Fruit fly (Drosophila melanogaster) whole organism, wandering third instar larva: ENCODE measurements around the gene EMC3.

ENCODE experiments used
- CG32264 ChIP-seq: fragments of 200-800 bp; sonication (Bioruptor generic); optimal IDR thresholded peaks from 2 replicates; lab custom pipeline; 2016; ENCODE audit warnings: missing biosample characterization, missing genetic modification characterization
- CG9705 ChIP-seq: fragments of 200-800 bp; sonication (Bioruptor generic); optimal IDR thresholded peaks from 2 replicates; lab custom pipeline; 2018; ENCODE audit warnings: missing biosample characterization, mild to moderate bottlenecking, missing genetic modification characterization
- CrebA ChIP-seq: fragments of 200-800 bp; sonication (Bioruptor generic); optimal IDR thresholded peaks from 2 replicates; lab custom pipeline; 2016; ENCODE audit warnings: missing biosample characterization, mild to moderate bottlenecking, missing genetic modification characterization, borderline replicate concordance
- Dfd ChIP-seq: fragments of >200 bp; optimal IDR thresholded peaks from 2 replicates; lab custom pipeline; 2017; ENCODE audit warnings: missing biosample characterization, missing genetic modification characterization
- GATAd ChIP-seq: sonication (Bioruptor generic); optimal IDR thresholded peaks from 2 replicates; lab custom pipeline; 2016; ENCODE audit warnings: missing biosample characterization, missing genetic modification characterization
- HLH106 ChIP-seq: fragments of 200-800 bp; optimal IDR thresholded peaks from 3 replicates; lab custom pipeline; 2019; ENCODE audit warnings: missing biosample characterization, mild to moderate bottlenecking, missing genetic modification characterization, moderate library complexity
- Hnf4 ChIP-seq: fragments of 200-800 bp; sonication (Bioruptor generic); optimal IDR thresholded peaks from 2 replicates; lab custom pipeline; 2016; ENCODE audit warnings: missing biosample characterization, mild to moderate bottlenecking, missing genetic modification characterization
- Hr78 ChIP-seq: fragments of >200 bp; optimal IDR thresholded peaks from 2 replicates; lab custom pipeline; 2017; ENCODE audit warnings: missing biosample characterization, missing genetic modification characterization
- Hr83 ChIP-seq: fragments of 200-300 bp; sonication (Bioruptor generic); optimal IDR thresholded peaks from 2 replicates; lab custom pipeline; 2016; ENCODE audit warnings: missing biosample characterization, mild to moderate bottlenecking, missing genetic modification characterization, moderate library complexity; ENCODE audit not compliant: poor library complexity, severe bottlenecking
- Jra ChIP-seq: sonication (Bioruptor generic); optimal IDR thresholded peaks from 2 replicates; lab custom pipeline; 2016; ENCODE audit warnings: missing biosample characterization, missing genetic modification characterization
- Mio ChIP-seq: sonication (Bioruptor generic); optimal IDR thresholded peaks from 2 replicates; lab custom pipeline; 2016; ENCODE audit warnings: missing biosample characterization, missing genetic modification characterization
- Myc ChIP-seq: fragments of >200 bp; optimal IDR thresholded peaks from 2 replicates; lab custom pipeline; 2017
- N ChIP-seq: fragments of >200 bp; optimal IDR thresholded peaks from 2 replicates; lab custom pipeline; 2018; ENCODE audit warnings: missing biosample characterization, missing external identifiers, missing genetic modification characterization
- OdsH ChIP-seq: fragments of 200-800 bp; sonication (Bioruptor generic); optimal IDR thresholded peaks from 2 replicates; lab custom pipeline; 2016; ENCODE audit warnings: missing biosample characterization, mild to moderate bottlenecking, missing genetic modification characterization
- Rel ChIP-seq, 2 experiments: fragments of 200-800 bp; sonication (Bioruptor generic) in 1 of 2; optimal IDR thresholded peaks; 2 replicates in 1 of 2; 3 replicates in 1 of 2; lab custom pipeline; 2016 to 2019; ENCODE audit warnings: mild to moderate bottlenecking in 2 of 2, missing biosample characterization in 2 of 2, missing genetic modification characterization in 2 of 2, moderate library complexity in 1 of 2
- Vsx2 ChIP-seq: fragments of 200-300, 225-300 bp; sonication (Bioruptor generic); optimal IDR thresholded peaks from 2 replicates; lab custom pipeline; 2018; ENCODE audit warnings: missing biosample characterization, missing genetic modification characterization; ENCODE audit not compliant: partially characterized antibody
- br ChIP-seq: fragments of 200-800 bp; sonication (Bioruptor generic); optimal IDR thresholded peaks from 2 replicates; lab custom pipeline; 2016; ENCODE audit warnings: missing biosample characterization, missing genetic modification characterization
- brk ChIP-seq: fragments of 200-800 bp; sonication (Bioruptor generic); optimal IDR thresholded peaks from 2 replicates; lab custom pipeline; 2016; ENCODE audit warnings: missing biosample characterization, mild to moderate bottlenecking, missing genetic modification characterization
- dl ChIP-seq, 2 experiments: fragments of 175-275, 200-275 bp in 1 of 2; fragments of 200-275 bp in 1 of 2; sonication (Bioruptor generic); optimal IDR thresholded peaks; lab custom pipeline; 2018; ENCODE audit warnings: mild to moderate bottlenecking in 2 of 2, missing biosample characterization in 2 of 2, missing genetic modification characterization in 2 of 2, moderate library complexity in 2 of 2; ENCODE audit not compliant: partially characterized antibody in 2 of 2, insufficient read depth in 1 of 2
- dsf ChIP-seq: sonication (Bioruptor generic); optimal IDR thresholded peaks from 2 replicates; lab custom pipeline; 2016; ENCODE audit warnings: missing biosample characterization, missing genetic modification characterization, borderline replicate concordance
- ey ChIP-seq: fragments of 200-800 bp; sonication (Bioruptor generic); optimal IDR thresholded peaks from 2 replicates; lab custom pipeline; 2016; ENCODE audit warnings: missing biosample characterization, missing genetic modification characterization
- foxo ChIP-seq, 2 experiments: fragments of 200-800 bp; sonication (Bioruptor generic); optimal IDR thresholded peaks; 2 replicates in 1 of 2; 3 replicates in 1 of 2; lab custom pipeline; 2016 to 2017; ENCODE audit warnings: missing biosample characterization in 2 of 2, missing genetic modification characterization in 2 of 2
- fru ChIP-seq: fragments of 200-800 bp; sonication (Bioruptor generic); optimal IDR thresholded peaks from 3 replicates; lab custom pipeline; 2016; ENCODE audit warnings: missing biosample characterization, mild to moderate bottlenecking, missing genetic modification characterization
- h ChIP-seq: fragments of 200-800 bp; sonication (Bioruptor generic); optimal IDR thresholded peaks from 3 replicates; lab custom pipeline; 2016; ENCODE audit warnings: missing biosample characterization, mild to moderate bottlenecking, missing genetic modification characterization
- jim ChIP-seq: fragments of 175-275, 200-325 bp; sonication (Bioruptor generic); optimal IDR thresholded peaks from 2 replicates; lab custom pipeline; 2016; ENCODE audit warnings: missing biosample characterization, mild to moderate bottlenecking, missing genetic modification characterization
- lola ChIP-seq: fragments of >200 bp; optimal IDR thresholded peaks from 2 replicates; lab custom pipeline; 2017; ENCODE audit warnings: missing biosample characterization, missing genetic modification characterization
- pan ChIP-seq: fragments of >200 bp; optimal IDR thresholded peaks from 2 replicates; lab custom pipeline; 2017
- psq ChIP-seq: fragments of 200-800 bp; sonication (Bioruptor generic); optimal IDR thresholded peaks from 3 replicates; lab custom pipeline; 2017; ENCODE audit warnings: missing biosample characterization, mild to moderate bottlenecking, missing genetic modification characterization, moderate library complexity
- rgr ChIP-seq: fragments of 200-800 bp; sonication (Bioruptor generic); optimal IDR thresholded peaks from 3 replicates; lab custom pipeline; 2016; ENCODE audit warnings: missing biosample characterization, mild to moderate bottlenecking, missing genetic modification characterization
- sage ChIP-seq: fragments of 200-800 bp; sonication (Bioruptor generic); optimal IDR thresholded peaks from 2 replicates; lab custom pipeline; 2016; ENCODE audit warnings: missing biosample characterization, mild to moderate bottlenecking, missing genetic modification characterization
- sv ChIP-seq: fragments of 200-800 bp; sonication (Bioruptor generic); optimal IDR thresholded peaks from 3 replicates; lab custom pipeline; 2016; ENCODE audit warnings: missing biosample characterization, missing genetic modification characterization
- tai ChIP-seq: sonication (Bioruptor generic); optimal IDR thresholded peaks from 2 replicates; lab custom pipeline; 2016; ENCODE audit warnings: missing biosample characterization, missing genetic modification characterization

EMC3 gene

DNA sequence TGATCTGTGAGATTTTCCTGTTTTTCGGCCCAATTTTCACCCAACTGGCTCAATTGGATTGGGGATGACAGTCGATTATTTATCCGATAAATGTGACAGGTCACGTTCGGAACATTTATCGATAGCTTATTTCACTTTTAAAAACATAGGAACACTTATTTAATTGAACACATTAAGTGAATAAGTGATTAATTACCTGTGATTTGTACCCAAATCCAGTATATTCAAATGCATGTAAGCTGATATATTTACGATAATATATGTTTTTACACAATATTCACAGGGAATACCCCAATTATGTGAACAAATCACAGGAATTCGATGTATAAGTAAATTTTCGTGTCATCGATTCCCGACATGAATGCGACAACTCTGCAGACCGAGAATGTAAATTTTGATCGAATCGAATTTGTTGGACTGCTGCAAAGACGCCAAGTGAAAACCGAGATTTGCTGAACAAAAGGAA, at the start of gene EMC3, which contains the start of gene Dpy-30L1:
TSS of gene EMC3 (minus strand) at position 81 of the 466 bp plus-strand sequence.
TSS of gene Dpy-30L1 (plus strand) at position 311 of the 466 bp plus-strand sequence.
- peak; percentile 21 for TF ChIP-seq br (GFP tag; lab: Kevin White, UChicago)
- TF ChIP-seq psq (GFP tag; lab: Kevin White, UChicago), result peak; percentile 30
- TF ChIP-seq OdsH (GFP tag; lab: Kevin White, UChicago), result peak; percentile 37
- TF ChIP-seq Rel (GFP tag; optimal IDR thresholded peaks at IDR 0.05; lab: Kevin White, UChicago), result no peak
- TF ChIP-seq Rel (tag; optimal IDR thresholded peaks at IDR 0.05; lab: Kevin White, UChicago), result peak; percentile 75
- peak; percentile 55 for TF ChIP-seq ey (GFP tag; lab: Kevin White, UChicago)
- TF ChIP-seq brk (GFP tag; lab: Kevin White, UChicago), result no peak
- TF ChIP-seq GATAd (GFP tag; lab: Kevin White, UChicago), result peak; percentile 15
- peak; percentile 65 for TF ChIP-seq h (GFP tag; lab: Kevin White, UChicago)
- TF ChIP-seq Hr83, result no peak
- no peak for TF ChIP-seq dl (GFP tag; optimal IDR thresholded peaks at IDR 0.05; lab: Kevin White, UChicago; ENCODE audit: insufficient read depth in 1 of 2, partially characterized antibody in 2 of 2)
- TF ChIP-seq HLH106 (tag; lab: Kevin White, UChicago), result peak; percentile 58
- TF ChIP-seq tai (GFP tag; lab: Kevin White, UChicago), result no peak
- no peak for TF ChIP-seq Hr78
- peak; percentile 30 for TF ChIP-seq CG9705 (GFP tag; lab: Kevin White, UChicago)
- no peak for TF ChIP-seq Myc
- TF ChIP-seq fru, result peak; percentile 32
- TF ChIP-seq, all 38 proteins: peak for 10

DNA sequence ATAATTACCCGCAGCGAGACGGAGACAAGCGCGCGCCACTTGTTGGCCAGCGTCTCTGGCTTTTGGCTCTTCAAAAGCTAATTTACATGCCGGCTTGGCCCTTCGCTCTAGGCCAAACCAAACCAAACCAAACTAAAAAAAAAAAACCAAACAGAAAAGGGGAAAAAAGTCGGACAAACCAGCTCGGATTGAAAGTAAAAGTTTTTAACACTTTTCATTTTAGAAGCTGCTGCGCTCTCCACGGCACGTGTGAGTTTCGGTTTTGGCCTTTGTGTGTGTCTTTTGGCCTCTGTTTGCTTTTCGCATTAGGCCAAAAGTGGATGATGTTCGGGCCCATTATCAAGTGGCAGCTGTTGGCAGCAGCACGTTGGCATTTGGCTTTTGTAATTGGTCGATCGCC, 49.0 kb upstream of the EMC3 start:
- no peak for TF ChIP-seq pan
- TF ChIP-seq jim (GFP tag; lab: Kevin White, UChicago), result no peak
- no peak for TF ChIP-seq Hnf4 (GFP tag; lab: Kevin White, UChicago)
- no peak for TF ChIP-seq Jra (GFP tag; lab: Kevin White, UChicago)
- TF ChIP-seq GATAd (GFP tag; lab: Kevin White, UChicago), result no peak
- TF ChIP-seq ey (GFP tag; lab: Kevin White, UChicago), result no peak

DNA sequence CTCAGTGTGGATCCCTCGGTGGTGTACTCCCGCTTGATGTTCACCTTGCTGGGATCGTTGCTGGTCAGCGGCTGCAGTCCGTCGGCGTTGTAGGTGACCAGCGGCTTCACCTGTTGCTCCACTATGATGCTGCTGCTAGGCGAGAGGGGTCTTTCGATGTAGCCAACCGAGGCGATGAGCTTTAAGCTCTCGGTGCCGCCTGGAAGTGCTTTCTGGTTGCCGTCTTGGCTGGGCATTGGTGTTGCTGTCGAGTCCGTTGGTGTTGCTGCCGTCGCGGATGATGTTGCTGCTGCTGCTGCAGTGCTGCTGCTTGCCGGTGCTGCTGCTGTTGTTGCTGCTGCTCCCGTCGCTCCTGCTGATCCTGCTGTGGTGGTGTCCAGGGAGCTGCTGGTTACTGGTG, 41.8 kb upstream of the EMC3 start:
- TF ChIP-seq OdsH (GFP tag; lab: Kevin White, UChicago), result no peak
- no peak for TF ChIP-seq Vsx2 (GFP tag; lab: Kevin White, UChicago)
- no peak for TF ChIP-seq pan
- TF ChIP-seq rgr (GFP tag; lab: Kevin White, UChicago), result no peak
- no peak for TF ChIP-seq lola (GFP tag; lab: Kevin White, UChicago)
- TF ChIP-seq CrebA (GFP tag; lab: Kevin White, UChicago), result no peak
- TF ChIP-seq Dfd (GFP tag; lab: Kevin White, UChicago), result no peak
- TF ChIP-seq psq (GFP tag; lab: Kevin White, UChicago), result no peak
- no peak for TF ChIP-seq jim (GFP tag; lab: Kevin White, UChicago)
- no peak for TF ChIP-seq ey (GFP tag; lab: Kevin White, UChicago)
- no peak for TF ChIP-seq foxo (GFP tag; optimal IDR thresholded peaks at IDR 0.05; lab: Kevin White, UChicago)
- TF ChIP-seq Mio (GFP tag; lab: Kevin White, UChicago), result no peak
- TF ChIP-seq GATAd (GFP tag; lab: Kevin White, UChicago), result no peak
- TF ChIP-seq br (GFP tag; lab: Kevin White, UChicago), result no peak
- no peak for TF ChIP-seq tai (GFP tag; lab: Kevin White, UChicago)
- no peak for TF ChIP-seq HLH106 (tag; lab: Kevin White, UChicago)
- no peak for TF ChIP-seq sv (GFP tag; lab: Kevin White, UChicago)
- TF ChIP-seq, all 38 proteins: peak for 0

DNA sequence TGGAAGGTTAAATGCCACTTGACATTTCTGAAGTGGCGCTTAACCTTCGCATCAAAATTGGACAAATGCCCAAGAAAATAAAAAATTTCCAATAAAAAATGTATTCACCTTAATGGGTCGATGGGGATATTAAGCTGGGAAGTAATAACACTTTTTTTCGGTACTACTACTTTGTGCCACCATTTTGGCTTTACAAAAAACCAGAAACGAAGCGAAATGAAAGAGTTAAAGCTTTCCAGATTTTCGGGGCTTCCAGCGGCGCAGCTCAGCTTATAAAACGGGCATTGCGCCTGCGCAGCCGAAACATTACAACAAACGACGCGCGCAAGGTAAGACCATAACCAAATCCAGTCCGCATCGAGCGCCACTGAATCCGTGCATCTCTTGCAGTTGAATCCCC, 38.3 kb upstream of the EMC3 start, which contains the start of gene CG17127:
TSS of gene CG17127 (plus strand) at position 301 of the 400 bp plus-strand sequence.
- no peak for TF ChIP-seq Myc

DNA sequence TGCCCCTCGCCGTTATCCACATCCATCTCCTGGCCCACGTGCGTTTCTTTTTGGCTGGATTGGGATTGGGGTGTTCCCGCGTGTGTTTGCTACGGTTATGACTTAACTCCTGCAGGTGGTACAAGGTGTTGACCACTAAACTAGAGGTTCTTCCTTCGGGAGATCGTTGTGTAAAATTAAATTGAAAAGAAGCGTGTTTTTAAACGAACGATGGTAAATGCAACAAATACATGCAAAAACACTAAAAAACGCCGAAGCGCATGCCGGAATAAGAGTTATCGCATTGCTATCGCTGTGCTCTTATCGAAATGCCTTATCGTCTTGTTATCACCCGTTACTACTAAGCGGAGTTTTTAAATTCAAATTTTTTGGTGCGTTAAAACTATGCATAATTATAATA, 37.5 kb upstream of the EMC3 start, which contains the start of gene CG6724:
TSS of gene CG6724 (minus strand) at position 245 of the 400 bp plus-strand sequence.
- TF ChIP-seq OdsH (GFP tag; lab: Kevin White, UChicago), result no peak
- TF ChIP-seq lola (GFP tag; lab: Kevin White, UChicago), result no peak
- no peak for TF ChIP-seq Hnf4 (GFP tag; lab: Kevin White, UChicago)
- TF ChIP-seq Jra (GFP tag; lab: Kevin White, UChicago), result no peak
- no peak for TF ChIP-seq psq (GFP tag; lab: Kevin White, UChicago)
- TF ChIP-seq sage (GFP tag; lab: Kevin White, UChicago), result no peak
- no peak for TF ChIP-seq CrebA (GFP tag; lab: Kevin White, UChicago)
- no peak for TF ChIP-seq dsf (GFP tag; lab: Kevin White, UChicago)
- no peak for TF ChIP-seq Hr78
- TF ChIP-seq br (GFP tag; lab: Kevin White, UChicago), result no peak
- TF ChIP-seq Myc, result no peak
- TF ChIP-seq CG32264 (GFP tag; lab: Kevin White, UChicago), result no peak
- no peak for TF ChIP-seq HLH106 (tag; lab: Kevin White, UChicago)
- no peak for TF ChIP-seq Vsx2 (GFP tag; lab: Kevin White, UChicago)
- TF ChIP-seq N (GFP tag; lab: Kevin White, UChicago), result no peak
- no peak for TF ChIP-seq Hr83
- no peak for TF ChIP-seq rgr (GFP tag; lab: Kevin White, UChicago)
